Worm (Caenorhabditis elegans) whole organism, mixed stage, embryonic: Measurements from ENCODE around the gene F47E1.4.
A peak's percentile ranks its signal among the peaks of the same experiment; 100 is the strongest.

Experiments used
- bed-3 ChIP-seq: fragments of 200-800 bp; sonication (Bioruptor generic); optimal IDR thresholded peaks from 3 replicates; lab custom pipeline; 2018; ENCODE audit warnings: mild to moderate bottlenecking, missing genetic modification characterization, moderate library complexity, missing compliant biosample characterization
- blmp-1 ChIP-seq: fragments of 150-350 bp; optimal IDR thresholded peaks from 2 replicates; lab custom pipeline; 2014; ENCODE audit warnings: missing biosample characterization, missing genetic modification characterization
- ceh-39 ChIP-seq: fragments of 150-350 bp; optimal IDR thresholded peaks from 2 replicates; lab custom pipeline; 2014; ENCODE audit warnings: missing biosample characterization, missing genetic modification characterization
- ceh-43 ChIP-seq: fragments of 200-800 bp; sonication (Bioruptor generic); optimal IDR thresholded peaks from 2 replicates; lab custom pipeline; 2018; ENCODE audit warnings: mild to moderate bottlenecking, missing genetic modification characterization, moderate library complexity, missing compliant biosample characterization
- ceh-83 ChIP-seq: fragments of 200-800 bp; sonication (Bioruptor generic); optimal IDR thresholded peaks from 2 replicates; lab custom pipeline; 2018; ENCODE audit warnings: mild to moderate bottlenecking, missing genetic modification characterization, missing compliant biosample characterization
- ces-1 ChIP-seq: fragments of 150-350 bp; optimal IDR thresholded peaks from 2 replicates; lab custom pipeline; 2014; ENCODE audit warnings: missing biosample characterization, missing genetic modification reagents, missing genetic modification characterization
- cnd-1 ChIP-seq: fragments of 200-800 bp; sonication (Bioruptor generic); optimal IDR thresholded peaks from 2 replicates; lab custom pipeline; 2018; ENCODE audit warnings: mild to moderate bottlenecking, missing genetic modification characterization, missing compliant biosample characterization
- drap-1 ChIP-seq: fragments of 200-800 bp; sonication (Bioruptor generic); optimal IDR thresholded peaks from 3 replicates; lab custom pipeline; 2018; ENCODE audit warnings: mild to moderate bottlenecking, missing genetic modification characterization, missing compliant biosample characterization
- elt-1 ChIP-seq: sonication (generic microtip); optimal IDR thresholded peaks from 2 replicates; lab custom pipeline; 2017; ENCODE audit warnings: missing genetic modification characterization, mild to moderate bottlenecking, missing compliant biosample characterization, antibody characterized with exemption, moderate library complexity, borderline replicate concordance; ENCODE audit not compliant: insufficient read depth
- elt-3 ChIP-seq: fragments of 150-350 bp; optimal IDR thresholded peaks from 2 replicates; lab custom pipeline; 2014; ENCODE audit warnings: missing biosample characterization, missing genetic modification characterization
- flh-1 ChIP-seq: fragments of 200-800 bp; sonication (Bioruptor generic); optimal IDR thresholded peaks from 2 replicates; lab custom pipeline; 2018; ENCODE audit warnings: mild to moderate bottlenecking, missing genetic modification characterization, moderate library complexity, missing compliant biosample characterization
- ham-2 ChIP-seq: fragments of 200-800 bp; sonication (Bioruptor generic); optimal IDR thresholded peaks from 2 replicates; lab custom pipeline; 2018; ENCODE audit warnings: mild to moderate bottlenecking, missing genetic modification characterization, missing compliant biosample characterization
- hlh-1 ChIP-seq: fragments of 150-350 bp; optimal IDR thresholded peaks from 2 replicates; lab custom pipeline; 2014; ENCODE audit warnings: missing biosample characterization, missing genetic modification reagents, missing genetic modification characterization
- lin-13 ChIP-seq: fragments of 150-350 bp; optimal IDR thresholded peaks from 2 replicates; lab custom pipeline; 2014; ENCODE audit warnings: missing biosample characterization, missing genetic modification characterization
- lin-32 ChIP-seq: fragments of 200-800 bp; sonication (Bioruptor generic); optimal IDR thresholded peaks from 2 replicates; lab custom pipeline; 2018; ENCODE audit warnings: mild to moderate bottlenecking, missing genetic modification characterization, missing compliant biosample characterization
- lsy-2 ChIP-seq: fragments of 150-350 bp; optimal IDR thresholded peaks from 2 replicates; lab custom pipeline; 2014; ENCODE audit warnings: missing biosample characterization, missing genetic modification characterization
- mab-5 ChIP-seq: fragments of 150-350 bp; optimal IDR thresholded peaks from 2 replicates; lab custom pipeline; 2014; ENCODE audit warnings: missing biosample characterization, missing genetic modification characterization
- mep-1 ChIP-seq: fragments of 150-350 bp; optimal IDR thresholded peaks from 2 replicates; lab custom pipeline; 2017; ENCODE audit warnings: missing biosample characterization, missing genetic modification reagents, missing genetic modification characterization, inconsistent platforms
- mls-2 ChIP-seq: sonication (generic microtip); optimal IDR thresholded peaks from 2 replicates; lab custom pipeline; 2016; ENCODE audit warnings: mild to moderate bottlenecking, missing genetic modification characterization, moderate library complexity, missing compliant biosample characterization
- nhr-12 ChIP-seq: fragments of 150-350 bp; optimal IDR thresholded peaks from 2 replicates; lab custom pipeline; 2014; ENCODE audit warnings: missing biosample characterization, missing genetic modification characterization
- nhr-2 ChIP-seq: fragments of 150-350 bp; optimal IDR thresholded peaks from 2 replicates; lab custom pipeline; 2014; ENCODE audit warnings: missing biosample characterization, missing genetic modification characterization
- nhr-237 ChIP-seq: fragments of 150-350 bp; optimal IDR thresholded peaks from 2 replicates; lab custom pipeline; 2014; ENCODE audit warnings: missing biosample characterization, missing genetic modification characterization
- nhr-28 ChIP-seq: fragments of 150-350 bp; optimal IDR thresholded peaks from 2 replicates; lab custom pipeline; 2014; ENCODE audit warnings: missing biosample characterization, missing genetic modification characterization
- pha-4 ChIP-seq: fragments of 150-350 bp; optimal IDR thresholded peaks from 2 replicates; lab custom pipeline; 2018; ENCODE audit warnings: missing biosample characterization, missing genetic modification reagents, missing genetic modification characterization
- sem-2 ChIP-seq: fragments of 200-800 bp; sonication (Bioruptor generic); optimal IDR thresholded peaks from 2 replicates; lab custom pipeline; 2018; ENCODE audit warnings: mild to moderate bottlenecking, missing genetic modification characterization, missing compliant biosample characterization
- snpc-4 ChIP-seq: fragments of 150-350 bp; optimal IDR thresholded peaks from 2 replicates; lab custom pipeline; 2014; ENCODE audit warnings: missing biosample characterization, missing genetic modification characterization
- sptf-1 ChIP-seq: sonication (generic microtip); optimal IDR thresholded peaks from 2 replicates; lab custom pipeline; 2017; ENCODE audit warnings: mild to moderate bottlenecking, missing genetic modification characterization, moderate library complexity, missing compliant biosample characterization
- tbx-8 ChIP-seq: fragments of 200-800 bp; sonication (Bioruptor generic); optimal IDR thresholded peaks from 2 replicates; lab custom pipeline; 2018; ENCODE audit warnings: mild to moderate bottlenecking, missing genetic modification characterization, moderate library complexity, missing compliant biosample characterization
- unc-120 ChIP-seq: sonication (generic microtip); optimal IDR thresholded peaks from 2 replicates; lab custom pipeline; 2017; ENCODE audit warnings: missing genetic modification characterization, missing compliant biosample characterization; ENCODE audit not compliant: poor library complexity, severe bottlenecking
- unc-39 ChIP-seq: fragments of 150-350 bp; optimal IDR thresholded peaks from 2 replicates; lab custom pipeline; 2014; ENCODE audit warnings: missing biosample characterization, missing genetic modification characterization
- unc-62 ChIP-seq: fragments of 150-350 bp; optimal IDR thresholded peaks from 2 replicates; lab custom pipeline; 2014; ENCODE audit warnings: missing biosample characterization, missing genetic modification reagents, missing genetic modification characterization
- zip-8 ChIP-seq: fragments of 150-350 bp; optimal IDR thresholded peaks from 2 replicates; lab custom pipeline; 2014; ENCODE audit warnings: missing biosample characterization, missing genetic modification characterization
- ztf-11 ChIP-seq: fragments of 150-350 bp; optimal IDR thresholded peaks from 2 replicates; lab custom pipeline; 2014; ENCODE audit warnings: missing biosample characterization, missing genetic modification characterization

The F47E1.4 gene

DNA sequence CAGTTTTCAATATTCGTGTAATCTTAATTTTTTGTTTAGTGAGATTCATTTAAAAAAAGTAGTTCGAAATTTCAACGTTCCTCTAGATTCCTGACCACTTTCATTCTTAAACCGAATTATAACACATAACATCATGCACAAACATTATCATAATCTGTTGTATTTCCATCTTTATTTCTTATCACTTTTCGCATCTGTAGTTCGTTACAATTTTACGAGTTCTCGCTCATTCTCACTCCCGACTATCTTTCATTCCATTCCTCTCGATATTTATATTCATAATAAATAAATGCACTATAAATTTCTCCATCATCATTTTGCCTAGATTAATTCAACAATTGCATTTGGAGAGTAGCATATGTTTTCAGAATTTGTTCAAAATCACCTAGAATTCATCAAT lies 18.6 kb downstream of the F47E1.4 start:
- no peak for TF ChIP-seq pha-4 (tag; lab: Kevin White, UChicago)
- TF ChIP-seq ham-2 (GFP tag; lab: Kevin White, UChicago), result no peak
- no peak for TF ChIP-seq tbx-8
- TF ChIP-seq ztf-11 (tag; lab: Kevin White, UChicago), result no peak
- no peak for TF ChIP-seq nhr-2 (tag; lab: Kevin White, UChicago)
- no peak for TF ChIP-seq ceh-39
- TF ChIP-seq drap-1 (GFP tag; lab: Kevin White, UChicago), result no peak
- TF ChIP-seq mab-5 (tag; lab: Kevin White, UChicago), result no peak
- TF ChIP-seq blmp-1 (tag; lab: Kevin White, UChicago), result no peak
- TF ChIP-seq unc-39 (tag; lab: Kevin White, UChicago), result no peak
- no peak for TF ChIP-seq lin-32 (GFP tag; lab: Kevin White, UChicago)
- TF ChIP-seq cnd-1 (tag; lab: Kevin White, UChicago), result no peak
- TF ChIP-seq ceh-43 (GFP tag; lab: Kevin White, UChicago), result no peak
- TF ChIP-seq nhr-28 (tag; lab: Kevin White, UChicago), result no peak
- no peak for TF ChIP-seq sem-2 (GFP tag; lab: Kevin White, UChicago)
- no peak for TF ChIP-seq elt-1 (tag; lab: Kevin White, UChicago)

DNA sequence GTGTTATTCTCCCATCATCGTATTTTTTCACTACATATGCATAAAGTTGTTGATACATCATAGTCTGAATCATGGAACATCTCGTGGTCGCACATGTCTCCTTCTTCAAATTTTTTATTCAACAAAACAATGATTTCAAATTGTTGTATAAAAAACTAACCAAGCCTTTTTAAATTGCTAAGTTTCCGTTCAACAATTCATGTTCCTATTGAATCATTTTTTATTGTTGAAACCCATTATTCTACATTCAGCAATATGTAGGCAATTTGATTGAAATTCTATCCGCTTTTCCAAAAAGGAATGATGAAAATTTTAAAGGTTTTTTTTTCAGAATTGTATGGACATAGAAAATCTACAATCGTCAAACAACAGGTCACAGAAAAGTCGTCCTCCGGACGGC lies 20.0 kb downstream of the F47E1.4 start, which contains the start of gene ajm-1:
Gene ajm-1, plus strand, starts transcription at position 301 of the 400 bp plus-strand sequence.
- TF ChIP-seq ces-1, result no peak
- no peak for TF ChIP-seq flh-1
- TF ChIP-seq mls-2 (tag; lab: Kevin White, UChicago), result no peak
- no peak for TF ChIP-seq blmp-1 (tag; lab: Kevin White, UChicago)

DNA sequence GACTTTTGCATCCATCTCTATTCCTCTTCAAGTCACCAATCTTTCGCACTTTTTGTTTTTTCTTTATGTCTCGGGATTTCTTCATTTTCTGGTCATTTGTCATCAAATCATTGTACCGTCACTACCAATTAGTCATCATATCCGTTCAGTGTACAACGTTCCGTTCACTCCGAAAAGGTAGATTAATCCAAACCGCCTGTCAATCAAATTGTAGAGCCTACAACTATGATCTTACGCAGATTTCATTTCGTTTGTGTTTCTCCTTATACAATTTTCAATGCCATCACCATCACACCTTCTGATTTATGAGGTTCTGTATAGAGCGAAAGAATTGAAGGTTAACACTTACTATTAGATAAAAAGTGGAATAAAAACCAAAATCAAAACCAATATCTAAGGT lies 23.2 kb downstream of the F47E1.4 start:
- TF ChIP-seq unc-62 (GFP tag; lab: Kevin White, UChicago) (peak; percentile 88), snpc-4 (tag; lab: Kevin White, UChicago) (no peak)

DNA sequence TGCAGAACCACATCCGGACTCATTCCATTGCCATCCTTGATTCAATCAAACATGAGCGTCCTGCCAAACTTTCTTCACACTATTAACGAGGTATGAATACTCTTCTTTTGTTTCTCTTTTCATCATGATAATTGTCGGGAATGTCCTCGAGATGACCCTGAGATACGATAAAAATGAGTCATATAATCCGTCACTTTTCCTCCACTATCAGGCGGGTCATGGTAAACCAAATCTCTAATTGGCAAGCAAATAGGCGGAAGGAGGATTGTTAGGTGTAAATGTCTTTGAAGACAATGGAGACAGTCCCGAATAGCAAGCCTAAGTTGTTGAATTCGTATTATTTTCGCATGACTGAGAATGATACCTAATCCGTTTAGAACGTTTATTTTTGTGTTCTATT lies 26.0 kb downstream of the F47E1.4 start:
- TF ChIP-seq mep-1 (tag; lab: Kevin White, UChicago) (no peak), nhr-2 (tag; lab: Kevin White, UChicago) (peak; percentile 18), ceh-83 (GFP tag; lab: Kevin White, UChicago) (no peak), lin-32 (GFP tag; lab: Kevin White, UChicago) (no peak), lsy-2 (tag; lab: Kevin White, UChicago) (no peak), cnd-1 (tag; lab: Kevin White, UChicago) (no peak), elt-1 (tag; lab: Kevin White, UChicago) (peak; percentile 56), sem-2 (GFP tag; lab: Kevin White, UChicago) (no peak), nhr-12 (tag; lab: Kevin White, UChicago) (no peak), ceh-39 (no peak), ham-2 (GFP tag; lab: Kevin White, UChicago) (peak; percentile 50), unc-39 (tag; lab: Kevin White, UChicago) (no peak)

DNA sequence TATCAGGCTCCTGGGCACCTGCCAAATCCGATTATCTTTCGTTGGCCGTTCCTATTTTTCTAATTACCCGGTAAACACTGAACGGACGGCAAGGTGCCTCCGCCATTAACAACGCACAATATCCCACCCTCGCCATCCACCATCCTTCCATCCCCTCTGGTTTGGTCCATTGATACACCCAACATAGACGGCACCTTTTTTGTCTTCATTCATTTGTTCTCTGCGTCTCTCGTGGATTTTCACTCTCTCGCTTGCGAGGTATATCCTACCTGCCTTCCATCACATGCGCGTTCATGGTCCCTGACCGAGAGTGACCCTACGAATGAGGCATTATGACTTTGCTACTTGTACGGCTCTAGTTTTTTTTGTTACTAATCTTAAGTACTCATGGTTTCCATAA lies 26.9 kb downstream of the F47E1.4 start:
- no peak for TF ChIP-seq unc-62 (GFP tag; lab: Kevin White, UChicago)
- TF ChIP-seq elt-3 (tag; lab: Kevin White, UChicago), result no peak
- no peak for TF ChIP-seq unc-120 (tag; lab: Kevin White, UChicago)
- TF ChIP-seq nhr-237, result no peak
- TF ChIP-seq snpc-4 (tag; lab: Kevin White, UChicago), result no peak
- TF ChIP-seq ham-2 (GFP tag; lab: Kevin White, UChicago), result no peak
- TF ChIP-seq nhr-2 (tag; lab: Kevin White, UChicago), result peak; percentile 92
- peak; percentile 43 for TF ChIP-seq mls-2 (tag; lab: Kevin White, UChicago)
- TF ChIP-seq flh-1, result no peak
- no peak for TF ChIP-seq hlh-1 (tag; lab: Kevin White, UChicago)
- TF ChIP-seq pha-4 (tag; lab: Kevin White, UChicago), result no peak
- no peak for TF ChIP-seq ces-1
- no peak for TF ChIP-seq nhr-28 (tag; lab: Kevin White, UChicago)
- no peak for TF ChIP-seq tbx-8
- TF ChIP-seq, all 35 proteins: peak for 2

DNA sequence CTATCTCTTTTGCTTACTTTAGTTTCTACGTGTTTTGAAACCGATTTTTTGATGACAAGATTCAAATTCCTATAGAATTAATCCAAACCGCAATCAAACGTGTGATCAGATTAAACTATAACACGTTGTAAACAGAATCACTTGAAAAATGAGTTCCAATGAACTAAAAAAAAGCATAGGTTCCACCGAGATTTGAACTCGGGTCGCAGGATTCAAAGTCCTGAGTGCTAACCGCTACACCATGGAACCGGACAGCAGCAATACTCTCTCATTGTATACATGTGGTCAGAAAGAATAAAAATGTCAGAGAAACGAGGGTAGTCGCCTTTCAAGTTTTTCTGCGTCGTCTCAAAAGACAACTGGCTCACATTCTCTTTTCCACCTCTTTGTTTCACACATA lies 28.8 kb downstream of the F47E1.4 start:
- TF ChIP-seq nhr-237 (no peak), mep-1 (tag; lab: Kevin White, UChicago) (no peak), nhr-28 (tag; lab: Kevin White, UChicago) (no peak), nhr-12 (tag; lab: Kevin White, UChicago) (no peak), unc-62 (GFP tag; lab: Kevin White, UChicago) (no peak), ztf-11 (tag; lab: Kevin White, UChicago) (no peak), blmp-1 (tag; lab: Kevin White, UChicago) (no peak), pha-4 (tag; lab: Kevin White, UChicago) (no peak), nhr-2 (tag; lab: Kevin White, UChicago) (no peak), sem-2 (GFP tag; lab: Kevin White, UChicago) (peak; percentile 32), bed-3 (GFP tag; lab: Kevin White, UChicago) (peak; percentile 39), tbx-8 (no peak), lin-13 (tag; lab: Kevin White, UChicago) (no peak), lsy-2 (tag; lab: Kevin White, UChicago) (no peak), mab-5 (tag; lab: Kevin White, UChicago) (no peak), cnd-1 (tag; lab: Kevin White, UChicago) (peak; percentile 41), mls-2 (tag; lab: Kevin White, UChicago) (no peak), unc-39 (tag; lab: Kevin White, UChicago) (no peak), elt-1 (tag; lab: Kevin White, UChicago) (no peak), zip-8 (tag; lab: Kevin White, UChicago) (no peak), sptf-1 (peak; percentile 60), lin-32 (GFP tag; lab: Kevin White, UChicago) (peak; percentile 33), elt-3 (tag; lab: Kevin White, UChicago) (no peak), ces-1 (no peak), flh-1 (no peak), ceh-83 (GFP tag; lab: Kevin White, UChicago) (peak; percentile 70), unc-120 (tag; lab: Kevin White, UChicago) (peak; percentile 11)
